Worm (Caenorhabditis elegans) whole organism, L4 larva: ENCODE data around the gene T26H5.4.
A peak's percentile ranks its signal among the peaks of the same experiment; 100 is the strongest.

Source experiments
- D1046.2 ChIP-seq: fragments of 200-800 bp; sonication (Bioruptor generic); IDR thresholded peaks from 2 replicates; pipeline ENCODE4 v1.3.6; 2022; ENCODE audit warnings: missing genetic modification characterization, missing compliant biosample characterization
- F10B5.3 ChIP-seq: sonication (generic microtip); optimal IDR thresholded peaks from 2 replicates; lab custom pipeline; 2016; ENCODE audit warnings: mild to moderate bottlenecking, missing genetic modification characterization, missing compliant biosample characterization
- F26F4.8 ChIP-seq: fragments of 200-800 bp; sonication (Bioruptor generic); conservative IDR thresholded peaks from 2 replicates; pipeline ENCODE4 v1.3.6; 2022; ENCODE audit warnings: missing genetic modification characterization, missing compliant biosample characterization
- F44E2.7 ChIP-seq: fragments of 200-800 bp; sonication (Bioruptor generic); IDR thresholded peaks from 2 replicates; pipeline ENCODE4 v2.1.2; 2022; ENCODE audit warnings: missing genetic modification characterization, missing compliant biosample characterization
- R02D3.7 ChIP-seq: fragments of 150-350 bp; sonication (generic microtip); optimal IDR thresholded peaks from 3 replicates; lab custom pipeline; 2014; ENCODE audit warnings: missing biosample characterization, missing genetic modification characterization
- T20F7.1 ChIP-seq: fragments of 200-800 bp; sonication (Bioruptor generic); optimal IDR thresholded peaks from 2 replicates; lab custom pipeline; 2018; ENCODE audit warnings: mild to moderate bottlenecking, missing genetic modification characterization, missing compliant biosample characterization
- T26A8.4 ChIP-seq: fragments of 200-800 bp; sonication (Bioruptor generic); IDR thresholded peaks from 2 replicates; pipeline ENCODE4 v1.3.6; 2022; ENCODE audit warnings: missing genetic modification characterization, missing compliant biosample characterization
- Y48G9A.11 ChIP-seq: fragments of 200-800 bp; sonication (Bioruptor generic); IDR thresholded peaks from 2 replicates; pipeline ENCODE4 v1.3.6; 2022; ENCODE audit warnings: missing genetic modification reagents, missing genetic modification characterization, missing compliant biosample characterization
- ZK337.2 ChIP-seq: fragments of 200-800 bp; sonication (Bioruptor generic); IDR thresholded peaks from 2 replicates; pipeline ENCODE4 v1.3.6; 2022; ENCODE audit warnings: missing genetic modification reagents, missing genetic modification characterization, missing compliant biosample characterization
- aha-1 ChIP-seq: fragments of 150-350 bp; peaks from one replicate; lab custom pipeline; 2014; ENCODE audit warnings: missing biosample characterization, missing genetic modification characterization
- arid-1 ChIP-seq: fragments of 200-800 bp; sonication (Bioruptor generic); conservative IDR thresholded peaks from 2 replicates; pipeline ENCODE4 v1.3.6; 2022; ENCODE audit warnings: missing genetic modification reagents, missing genetic modification characterization, missing compliant biosample characterization
- ceh-44 ChIP-seq: fragments of 200-800 bp; sonication (Bioruptor generic); IDR thresholded peaks from 2 replicates; pipeline ENCODE4 v1.3.6; 2022; ENCODE audit warnings: missing genetic modification reagents, missing genetic modification characterization, missing compliant biosample characterization
- ceh-62 ChIP-seq: sonication (generic microtip); optimal IDR thresholded peaks from 2 replicates; lab custom pipeline; 2017; ENCODE audit warnings: missing biosample characterization, missing genetic modification characterization
- daf-16 ChIP-seq, 3 experiments: sonication (generic microtip); optimal IDR thresholded peaks; 2 replicates each; lab custom pipeline; 2016 to 2017; ENCODE audit warnings: missing genetic modification characterization in 3 of 3, missing genetic modification reagents in 3 of 3, mild to moderate bottlenecking in 2 of 3, missing compliant biosample characterization in 2 of 3, missing biosample characterization in 1 of 3, moderate library complexity in 1 of 3
- daf-19 ChIP-seq: fragments of 200-800 bp; sonication (Bioruptor generic); conservative IDR thresholded peaks from 2 replicates; pipeline ENCODE4 v1.3.6; 2022; ENCODE audit warnings: missing genetic modification characterization, missing compliant biosample characterization
- dmd-6 ChIP-seq: fragments of 200-800 bp; sonication (Bioruptor generic); IDR thresholded peaks from 2 replicates; pipeline ENCODE4 v1.3.6; 2022; ENCODE audit warnings: missing genetic modification reagents, missing genetic modification characterization, missing compliant biosample characterization
- dmd-8 ChIP-seq: fragments of 200-800 bp; sonication (Bioruptor generic); IDR thresholded peaks from 2 replicates; pipeline ENCODE4 v1.3.6; 2022; ENCODE audit warnings: missing genetic modification characterization, missing compliant biosample characterization
- dve-1 ChIP-seq: sonication (generic microtip); optimal IDR thresholded peaks from 2 replicates; lab custom pipeline; 2017; ENCODE audit warnings: antibody characterized with exemption, mild to moderate bottlenecking, missing genetic modification characterization, missing compliant biosample characterization; ENCODE audit not compliant: insufficient read depth
- egl-27 ChIP-seq: sonication (generic microtip); optimal IDR thresholded peaks from 3 replicates; lab custom pipeline; 2017; ENCODE audit warnings: missing biosample characterization, missing genetic modification reagents, missing genetic modification characterization
- egl-43 ChIP-seq: fragments of 200-800 bp; sonication (Bioruptor generic); IDR thresholded peaks from 2 replicates; pipeline ENCODE4 v1.3.6; 2022; ENCODE audit warnings: missing genetic modification reagents, missing genetic modification characterization, missing compliant biosample characterization
- fkh-10 ChIP-seq: fragments of 150-350 bp; optimal IDR thresholded peaks from 2 replicates; lab custom pipeline; 2014; ENCODE audit warnings: missing biosample characterization, missing genetic modification reagents, missing genetic modification characterization
- fos-1 ChIP-seq: fragments of 150-350 bp; optimal IDR thresholded peaks from 2 replicates; lab custom pipeline; 2014; ENCODE audit warnings: missing biosample characterization, missing genetic modification characterization
- gei-8 ChIP-seq: fragments of 200-800 bp; sonication (Bioruptor generic); optimal IDR thresholded peaks from 2 replicates; lab custom pipeline; 2018; ENCODE audit warnings: mild to moderate bottlenecking, missing genetic modification characterization, missing compliant biosample characterization
- lin-15B ChIP-seq: fragments of 150-350 bp; sonication (generic microtip); optimal IDR thresholded peaks from 3 replicates; lab custom pipeline; 2014; ENCODE audit warnings: missing biosample characterization, missing genetic modification characterization
- lsy-2 ChIP-seq, 2 experiments: fragments of 150-350 bp in 1 of 2; sonication (generic microtip) in 1 of 2; optimal IDR thresholded peaks; 2 replicates each; lab custom pipeline; 2014 to 2017; ENCODE audit warnings: missing biosample characterization in 2 of 2, missing genetic modification characterization in 2 of 2
- madf-5 ChIP-seq, 2 experiments: fragments of 200-800 bp; sonication (Bioruptor generic); IDR thresholded peaks; 2 replicates each; pipeline ENCODE4 v1.3.6; 2022; ENCODE audit warnings: missing compliant biosample characterization in 2 of 2, missing genetic modification characterization in 2 of 2
- mdt-29 ChIP-seq: fragments of 200-800 bp; sonication (Bioruptor generic); IDR thresholded peaks from 2 replicates; pipeline ENCODE4 v1.3.6; 2022; ENCODE audit warnings: missing genetic modification reagents, missing genetic modification characterization, missing compliant biosample characterization
- mep-1 ChIP-seq: fragments of 150-350 bp; sonication (generic microtip); optimal IDR thresholded peaks from 3 replicates; lab custom pipeline; 2014; ENCODE audit warnings: missing biosample characterization, missing genetic modification characterization
- mes-2 ChIP-seq: sonication (generic microtip); optimal IDR thresholded peaks from 2 replicates; lab custom pipeline; 2016; ENCODE audit warnings: missing genotype, mild to moderate bottlenecking, missing genetic modification characterization, missing compliant biosample characterization; ENCODE audit not compliant: poor library complexity, severe bottlenecking
- mxl-3 ChIP-seq: fragments of 200-800 bp; sonication (Bioruptor generic); optimal IDR thresholded peaks from 2 replicates; lab custom pipeline; 2018; ENCODE audit warnings: mild to moderate bottlenecking, missing genetic modification characterization, missing compliant biosample characterization
- nhr-102 ChIP-seq: sonication (generic microtip); optimal IDR thresholded peaks from 2 replicates; lab custom pipeline; 2016; ENCODE audit warnings: mild to moderate bottlenecking, missing genetic modification characterization, moderate library complexity, missing compliant biosample characterization
- nhr-111 ChIP-seq: fragments of 200-800 bp; sonication (Bioruptor generic); optimal IDR thresholded peaks from 2 replicates; lab custom pipeline; 2018; ENCODE audit warnings: mild to moderate bottlenecking, missing genetic modification characterization, missing compliant biosample characterization
- nhr-25 ChIP-seq: sonication (generic microtip); optimal IDR thresholded peaks from 2 replicates; lab custom pipeline; 2017; ENCODE audit warnings: missing genetic modification characterization, mild to moderate bottlenecking, missing compliant biosample characterization, antibody characterized with exemption, moderate library complexity, borderline replicate concordance; ENCODE audit not compliant: insufficient read depth
- nhr-28 ChIP-seq: fragments of 150-350 bp; optimal IDR thresholded peaks from 2 replicates; lab custom pipeline; 2014; ENCODE audit warnings: missing biosample characterization, missing genetic modification characterization
- nhr-42 ChIP-seq: fragments of 200-800 bp; sonication (Bioruptor generic); IDR thresholded peaks from 2 replicates; pipeline ENCODE4 v1.3.6; 2022; ENCODE audit warnings: missing genetic modification characterization, missing compliant biosample characterization
- nhr-6 ChIP-seq: fragments of 150-350 bp; optimal IDR thresholded peaks from 2 replicates; lab custom pipeline; 2014; ENCODE audit warnings: missing biosample characterization, missing genetic modification characterization
- php-3 ChIP-seq: fragments of 200-800 bp; sonication (Bioruptor generic); IDR thresholded peaks from 2 replicates; pipeline ENCODE4 v1.3.6; 2022; ENCODE audit warnings: missing genetic modification reagents, missing genetic modification characterization, missing compliant biosample characterization
- zag-1 ChIP-seq: fragments of 150-350 bp; optimal IDR thresholded peaks from 2 replicates; lab custom pipeline; 2014; ENCODE audit warnings: missing biosample characterization, missing genetic modification characterization
- zfp-3 ChIP-seq: fragments of 200-800 bp; sonication (Bioruptor generic); conservative IDR thresholded peaks from 2 replicates; pipeline ENCODE4 v1.3.6; 2022; ENCODE audit warnings: missing genetic modification reagents, missing genetic modification characterization, missing compliant biosample characterization
- zip-2 ChIP-seq: fragments of 150-350 bp; optimal IDR thresholded peaks from 2 replicates; lab custom pipeline; 2014; ENCODE audit warnings: missing biosample characterization, missing genetic modification characterization

T26H5.4 gene

DNA sequence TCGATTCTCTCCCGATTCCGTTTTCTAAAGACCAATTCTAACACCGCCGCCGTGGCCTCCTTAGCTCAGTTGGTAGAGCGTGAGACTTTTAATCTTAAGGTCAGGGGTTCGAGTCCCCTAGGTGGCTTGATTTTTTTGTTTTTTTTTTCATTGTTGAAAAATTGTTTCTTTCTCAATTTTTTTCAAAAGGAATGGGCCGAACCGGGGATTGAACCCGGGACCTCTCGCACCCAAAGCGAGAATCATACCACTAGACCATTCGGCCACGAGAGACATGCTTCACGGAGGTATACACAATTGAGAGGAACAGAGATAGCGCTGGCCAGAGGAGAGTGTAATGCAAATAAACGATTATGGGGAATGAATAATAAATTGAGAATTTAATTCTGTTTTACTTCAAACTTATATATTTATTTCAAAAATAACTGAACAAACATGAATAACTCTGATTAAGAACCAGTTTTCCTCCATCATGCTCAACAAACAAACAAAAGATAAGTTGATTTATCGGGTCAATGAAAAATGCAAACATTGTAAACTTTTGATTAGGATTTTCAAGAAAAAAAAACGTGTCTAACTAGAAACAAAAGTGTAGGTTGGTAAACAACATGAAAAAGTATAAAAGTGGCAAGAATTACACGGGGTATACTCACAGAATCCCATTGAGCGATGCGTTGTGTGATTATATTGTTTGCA lies 16.7 kb upstream of the T26H5.4 start, which contains the start of gene pqn-71 (continued):
- TF ChIP-seq F26F4.8 (GFP tag; lab: Robert Waterston, UW): peak; percentile 97
- no peak for TF ChIP-seq egl-27 (tag; lab: Kevin White, UChicago)
- peak; percentile 95 for TF ChIP-seq F44E2.7
- no peak for TF ChIP-seq lin-15B
- TF ChIP-seq dve-1 (tag; lab: Kevin White, UChicago): peak; percentile 99
- peak; percentile 83 for TF ChIP-seq gei-8 (GFP tag; lab: Kevin White, UChicago)
- TF ChIP-seq dmd-6 (GFP tag; lab: Robert Waterston, UW): peak; percentile 94
- peak; percentile 95 for TF ChIP-seq T26A8.4 (GFP tag; lab: Robert Waterston, UW)
- peak; percentile 96 for TF ChIP-seq mep-1 (tag; lab: Kevin White, UChicago)
- peak; percentile 82; the same call in 1 of the 2 replicates for TF ChIP-seq daf-19 (GFP tag; lab: Robert Waterston, UW)
- no peak for TF ChIP-seq R02D3.7 (tag; lab: Kevin White, UChicago)
- TF ChIP-seq mxl-3 (GFP tag; lab: Kevin White, UChicago): peak; percentile 76
- TF ChIP-seq nhr-6 (tag; lab: Kevin White, UChicago): peak; percentile 51
- peak; percentile 90 for TF ChIP-seq zip-2 (tag; lab: Kevin White, UChicago)
- peak; percentile 90 for TF ChIP-seq zfp-3 (GFP tag; lab: Robert Waterston, UW)
- peak; percentile 74 for TF ChIP-seq nhr-28

- TF ChIP-seq arid-1 (GFP tag; lab: Robert Waterston, UW) (no peak), dmd-8 (GFP tag; lab: Robert Waterston, UW) (0 out of 2 replicates have a peak, but pooled peaks have one; percentile 31)
These were observed 15.9 kb upstream of the T26H5.4 start, which contains the start of gene rocf-1 for ce11 chrV:15464402-15464801. Gene rocf-1, minus strand, starts transcription at chrV:15464502.

- peak; percentile 83 for TF ChIP-seq aha-1 (tag; lab: Kevin White, UChicago)
- no peak for TF ChIP-seq T20F7.1 (GFP tag; lab: Kevin White, UChicago)
These were observed 10.6 kb upstream of the T26H5.4 start, which contains the start of gene str-71 for ce11 chrV:15459088-15459487. Gene str-71, minus strand, starts transcription at chrV:15459188.

DNA sequence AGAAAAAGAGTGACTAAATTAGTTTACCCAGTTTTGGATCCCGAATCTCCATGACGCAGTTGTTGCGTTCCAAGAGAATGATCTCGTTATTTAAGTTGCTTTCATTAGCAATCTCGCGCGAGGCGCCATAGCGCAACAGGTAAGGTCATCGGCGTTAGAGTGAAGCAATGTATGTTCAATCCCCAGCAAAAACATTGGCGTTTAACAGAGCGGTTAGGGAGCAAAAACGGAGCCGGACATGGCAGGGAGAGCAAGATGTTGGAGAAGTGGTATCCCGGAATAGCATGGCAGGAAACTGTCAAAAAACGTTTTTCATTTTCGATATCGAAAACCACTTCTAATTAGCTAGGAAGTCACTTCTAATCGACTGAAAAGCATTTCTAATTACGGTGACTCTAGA lies 5.8 kb upstream of the T26H5.4 start:
- TF ChIP-seq ceh-62 (tag; lab: Kevin White, UChicago) (no peak), gei-8 (GFP tag; lab: Kevin White, UChicago) (no peak), nhr-6 (tag; lab: Kevin White, UChicago) (no peak), nhr-42 (GFP tag; lab: Robert Waterston, UW) (0 out of 2 replicates have a peak, but pooled peaks have one; percentile 26), F44E2.7 (peak; percentile 48; the same call in 1 of the 2 replicates), php-3 (0 out of 2 replicates have a peak, but pooled peaks have one; percentile 41), fos-1 (tag; lab: Kevin White, UChicago) (no peak), dmd-6 (GFP tag; lab: Robert Waterston, UW) (no peak), egl-43 (GFP tag; lab: Robert Waterston, UW) (peak; percentile 89; the same call in 1 of the 2 replicates), dmd-8 (GFP tag; lab: Robert Waterston, UW) (peak; percentile 87), F10B5.3 (no peak), zag-1 (tag; lab: Kevin White, UChicago) (no peak), mxl-3 (GFP tag; lab: Kevin White, UChicago) (no peak), fkh-10 (no peak), arid-1 (GFP tag; lab: Robert Waterston, UW) (peak; percentile 75; the same call in 1 of the 2 replicates), madf-5 (GFP tag; IDR thresholded peaks at IDR 0.05; lab: Robert Waterston, UW) (peak in 1 of 2 experiments; percentile 65; a peak in 1 of 4 replicates), mdt-29 (GFP tag; lab: Robert Waterston, UW) (peak; percentile 26; the same call in 1 of the 2 replicates), Y48G9A.11 (GFP tag; lab: Robert Waterston, UW) (0 out of 2 replicates have a peak, but pooled peaks have one; percentile 34), daf-16 (GFP tag; optimal IDR thresholded peaks at IDR 0.05; lab: Kevin White, UChicago) (peak in 1 of 2 experiments; percentile 37), daf-16 (tag; optimal IDR thresholded peaks at IDR 0.05; lab: Kevin White, UChicago) (no peak), F26F4.8 (GFP tag; lab: Robert Waterston, UW) (0 out of 2 replicates have a peak, but pooled peaks have one; percentile 66), ZK337.2 (GFP tag; lab: Robert Waterston, UW) (no peak), nhr-111 (GFP tag; lab: Kevin White, UChicago) (peak; percentile 39), mes-2 (tag; lab: Kevin White, UChicago) (peak; percentile 45), D1046.2 (peak; percentile 53; the same call in 1 of the 2 replicates), lsy-2 (tag; optimal IDR thresholded peaks at IDR 0.05; lab: Kevin White, UChicago) (no peak), ceh-44 (no peak), nhr-25 (tag; lab: Kevin White, UChicago) (no peak), dve-1 (tag; lab: Kevin White, UChicago) (no peak), nhr-102 (tag; lab: Kevin White, UChicago) (no peak)
